Worm (Caenorhabditis elegans) whole organism, late embryonic: ENCODE measurements around the gene srg-65.

Source experiments
- T23F11.4 ChIP-seq: fragments of 200-800 bp; sonication (Bioruptor generic); optimal IDR thresholded peaks from 2 replicates; lab custom pipeline; 2018; ENCODE audit warnings: mild to moderate bottlenecking, missing genetic modification characterization, missing compliant biosample characterization
- ama-1 ChIP-seq: fragments of 150-350 bp; optimal IDR thresholded peaks from 2 replicates; lab custom pipeline; 2014
- ceh-14 ChIP-seq: sonication (generic microtip); optimal IDR thresholded peaks from 2 replicates; lab custom pipeline; 2016; ENCODE audit warnings: missing genotype, missing genetic modification characterization, missing compliant biosample characterization
- ceh-2 ChIP-seq: sonication (generic microtip); optimal IDR thresholded peaks from 2 replicates; lab custom pipeline; 2016; ENCODE audit warnings: missing genotype, missing genetic modification characterization, missing compliant biosample characterization
- ceh-45 ChIP-seq: fragments of 200-800 bp; sonication (Bioruptor generic); IDR thresholded peaks from 2 replicates; pipeline ENCODE4 v1.3.6; 2022; ENCODE audit warnings: missing genetic modification reagents, missing genetic modification characterization, missing compliant biosample characterization
- dve-1 ChIP-seq: sonication (generic microtip); optimal IDR thresholded peaks from 2 replicates; lab custom pipeline; 2017; ENCODE audit warnings: antibody characterized with exemption, mild to moderate bottlenecking, missing genetic modification characterization, missing compliant biosample characterization
- mec-3 ChIP-seq: sonication (generic microtip); optimal IDR thresholded peaks from 2 replicates; lab custom pipeline; 2016; ENCODE audit warnings: borderline replicate concordance, missing genetic modification characterization, missing compliant biosample characterization
- sox-4 ChIP-seq: sonication (generic microtip); optimal IDR thresholded peaks from 2 replicates; lab custom pipeline; 2017; ENCODE audit warnings: mild to moderate bottlenecking, missing genetic modification characterization, inconsistent platforms, missing compliant biosample characterization
- unc-3 ChIP-seq, 2 experiments: fragments of 200-800 bp in 1 of 2; sonication (Bioruptor generic) in 1 of 2; sonication (generic microtip) in 1 of 2; conservative IDR thresholded peaks in 1 of 2; optimal IDR thresholded peaks in 1 of 2; 2 replicates each; pipeline versions ENCODE4 v1.3.6 to Lab custom; 2016 to 2022; ENCODE audit warnings: missing compliant biosample characterization in 2 of 2, missing genetic modification characterization in 2 of 2, missing genetic modification reagents in 1 of 2
- unc-86 ChIP-seq: sonication (generic microtip); optimal IDR thresholded peaks from 2 replicates; lab custom pipeline; 2016; ENCODE audit warnings: missing genetic modification characterization, missing compliant biosample characterization

ce11 chrV:5509966-5510365, 25.2 kb upstream of the srg-65 start:
- TF ChIP-seq ceh-14 (tag; lab: Kevin White, UChicago) (no peak), sox-4 (tag; lab: Kevin White, UChicago) (no peak), mec-3 (tag; lab: Kevin White, UChicago) (no peak), ama-1 (no peak), unc-86 (no peak), T23F11.4 (GFP tag; lab: Kevin White, UChicago) (no peak), ceh-2 (no peak), dve-1 (tag; lab: Kevin White, UChicago) (no peak), ceh-45 (no peak), unc-3 (GFP tag; conservative IDR thresholded peaks at IDR 0.05; lab: Robert Waterston, UW) (no peak), unc-3 (tag; optimal IDR thresholded peaks at IDR 0.05; lab: Kevin White, UChicago) (no peak)
